Worm (Caenorhabditis elegans): ENCODE data around the gene gst-3.

DNA sequence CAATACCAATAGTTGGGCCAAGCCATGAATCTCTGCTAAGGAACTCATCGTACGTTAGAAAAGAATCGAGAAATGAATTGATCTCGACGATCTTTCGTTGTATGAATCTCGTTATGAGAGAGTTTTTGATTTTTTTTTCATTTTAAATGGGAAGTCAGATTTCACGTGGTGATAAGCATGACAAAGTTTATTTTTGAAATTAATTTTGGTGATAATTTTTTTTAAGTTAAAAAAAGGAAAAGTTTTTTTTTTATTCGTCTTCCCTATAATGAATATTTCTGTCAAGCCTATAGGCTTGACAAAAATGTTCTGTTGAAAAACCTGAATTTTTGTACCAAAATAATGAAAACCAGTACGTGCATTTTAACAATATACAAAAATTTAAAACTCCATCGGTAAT, 4.2 kb downstream of the gst-3 start, which contains the start of gene K08F4.5:
- TF ChIP-seq zag-1 (tag; optimal IDR thresholded peaks at IDR 0.05) (no peak), dmd-6 (GFP tag; IDR thresholded peaks at IDR 0.05) (no peak), unc-62 (GFP tag; optimal IDR thresholded peaks at IDR 0.05 in 1 of 2) (no peak), unc-62 (tag; optimal IDR thresholded peaks at IDR 0.05) (no peak), ceh-82 (tag; optimal IDR thresholded peaks at IDR 0.05) (no peak), sdz-12 (GFP tag; optimal IDR thresholded peaks at IDR 0.05) (no peak), egl-43 (GFP tag; IDR thresholded peaks at IDR 0.05) (no peak), fkh-10 (GFP tag; optimal IDR thresholded peaks at IDR 0.05) (no peak), nhr-77 (tag; optimal IDR thresholded peaks at IDR 0.05) (no peak), egl-27 (tag; optimal IDR thresholded peaks at IDR 0.05) (no peak)

All from whole organism, L4 larva.